Fruit fly (Drosophila melanogaster): Measurements from ENCODE around the gene PIG-B.

DNA sequence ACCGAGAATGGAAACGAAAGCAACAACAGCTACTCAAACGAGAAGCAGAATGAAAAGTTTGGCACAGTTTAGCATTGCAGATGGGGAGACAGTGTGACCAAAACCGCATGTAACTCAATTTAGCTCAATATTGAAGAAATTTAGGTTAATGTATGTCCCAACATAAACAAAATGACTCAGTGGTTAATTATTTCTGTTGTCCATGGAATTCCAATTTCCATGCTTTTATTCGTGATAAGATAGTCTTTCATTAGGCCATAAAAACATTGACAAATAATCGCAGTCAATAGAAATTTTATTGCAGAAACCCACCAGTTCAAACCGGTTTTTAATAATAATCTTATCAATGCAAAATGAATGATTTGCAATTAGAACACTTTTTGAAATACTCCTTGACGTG is 9.2 kb upstream of the PIG-B start:
- TF ChIP-seq esn (GFP tag; optimal IDR thresholded peaks at IDR 0.05) (no peak), pdm3 (GFP tag; optimal IDR thresholded peaks at IDR 0.05) (no peak), fd85E (GFP tag; optimal IDR thresholded peaks at IDR 0.05) (no peak), CG11762 (GFP tag; optimal IDR thresholded peaks at IDR 0.05; ENCODE audit: insufficient read depth) (no peak), CG3032 (tag; optimal IDR thresholded peaks at IDR 0.05) (no peak), Eip93F (GFP tag; optimal IDR thresholded peaks at IDR 0.05) (peak; percentile 40), CG6276 (GFP tag; optimal IDR thresholded peaks at IDR 0.05) (peak; percentile 7), net (GFP tag; optimal IDR thresholded peaks at IDR 0.05) (no peak), Sox102F (GFP tag; optimal IDR thresholded peaks at IDR 0.05) (no peak), Eip75B (GFP tag; optimal IDR thresholded peaks at IDR 0.05) (no peak), CG11902 (GFP tag; optimal IDR thresholded peaks at IDR 0.05) (no peak), cyc (GFP tag; optimal IDR thresholded peaks at IDR 0.05) (no peak)
